Fruit fly (Drosophila melanogaster): ENCODE data around the gene Tim17a2.

dm6 chr3R:5216308-5216765 lies 46.2 kb downstream of the Tim17a2 start:
- no peak for TF ChIP-seq CG11762 (GFP tag; optimal IDR thresholded peaks at IDR 0.05; ENCODE audit: insufficient read depth)
- TF ChIP-seq salr (GFP tag; optimal IDR thresholded peaks at IDR 0.05) = no peak
- no peak for TF ChIP-seq lz (GFP tag; optimal IDR thresholded peaks at IDR 0.05)
- no peak for TF ChIP-seq Gug (GFP tag; IDR thresholded peaks at IDR 0.05)
- no peak for TF ChIP-seq CG16779 (tag; optimal IDR thresholded peaks at IDR 0.05)
- TF ChIP-seq dac (GFP tag; optimal IDR thresholded peaks at IDR 0.05) = no peak
- TF ChIP-seq Sox15 (GFP tag; optimal IDR thresholded peaks at IDR 0.05) = no peak
- TF ChIP-seq CG4318 (GFP tag; optimal IDR thresholded peaks at IDR 0.05) = no peak
